Fruit fly (Drosophila melanogaster): Measurements from ENCODE around the gene CG9098.

Gene CG9098

DNA sequence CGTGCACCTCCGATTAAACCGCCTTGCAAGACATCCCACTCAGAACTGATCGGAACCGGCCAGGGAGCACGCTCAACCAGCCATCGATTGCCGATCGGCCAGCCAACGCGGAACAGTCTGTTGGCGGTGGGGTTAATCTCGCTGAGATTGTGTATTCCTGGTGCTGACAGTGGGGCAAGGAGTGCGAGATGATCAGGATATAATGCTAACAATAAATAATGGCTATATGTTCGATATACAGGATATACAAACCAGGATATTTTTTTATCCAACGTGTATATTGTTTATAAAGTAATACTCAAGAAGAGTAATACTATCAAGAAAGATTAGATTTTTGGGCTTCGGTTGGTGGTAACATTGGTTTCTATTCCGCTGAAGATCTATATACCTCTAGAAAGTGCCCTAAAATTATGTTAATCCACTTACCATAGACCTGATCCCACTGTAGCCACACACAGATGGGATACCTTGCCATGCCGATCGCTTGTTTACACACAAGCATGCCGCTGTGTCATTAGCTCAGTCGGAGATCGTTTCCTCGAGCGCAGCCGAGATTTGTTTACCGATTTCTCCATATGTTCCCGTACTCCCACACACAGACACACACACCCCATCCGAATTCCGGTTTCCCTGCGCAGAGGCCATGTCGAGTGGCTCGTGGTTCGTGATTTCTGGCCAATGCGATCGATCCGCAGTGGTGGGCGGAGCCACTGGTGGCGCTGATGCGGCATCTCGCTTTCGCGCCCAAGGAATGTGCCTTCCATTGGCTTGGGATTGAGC is 7.4 kb upstream of the CG9098 start, which contains the start of gene H2.0 (continued):
- no peak for TF ChIP-seq tup (GFP tag; optimal IDR thresholded peaks at IDR 0.05)
- no peak for TF ChIP-seq Sry-δ (GFP tag; optimal IDR thresholded peaks at IDR 0.05)
- TF ChIP-seq CG17385 (GFP tag; optimal IDR thresholded peaks at IDR 0.05) = peak; percentile 8
- no peak for TF ChIP-seq CG6654 (GFP tag; optimal IDR thresholded peaks at IDR 0.05)
- no peak for TF ChIP-seq salm (tag; optimal IDR thresholded peaks at IDR 0.05)
- TF ChIP-seq CG10654 (GFP tag; optimal IDR thresholded peaks at IDR 0.05) = no peak
- TF ChIP-seq Deaf1 (tag; optimal IDR thresholded peaks at IDR 0.05) = peak; percentile 79
- TF ChIP-seq CG8944 (GFP tag; optimal IDR thresholded peaks at IDR 0.05) = no peak
- peak; percentile 31 for TF ChIP-seq CG33557 (GFP tag; optimal IDR thresholded peaks at IDR 0.05)
- no peak for TF ChIP-seq caup (GFP tag; optimal IDR thresholded peaks at IDR 0.05; ENCODE audit: severe bottlenecking)
- TF ChIP-seq H15 (GFP tag; IDR thresholded peaks at IDR 0.05) = no peak
- peak; percentile 74 for TF ChIP-seq kni (GFP tag; optimal IDR thresholded peaks at IDR 0.05)
- no peak for TF ChIP-seq CG6854 (GFP tag; optimal IDR thresholded peaks at IDR 0.05)
- TF ChIP-seq Awh (GFP tag; IDR thresholded peaks at IDR 0.05) = peak; percentile 53
- peak; percentile 23 for TF ChIP-seq CG13424 (tag; optimal IDR thresholded peaks at IDR 0.05)
- peak; percentile 66 for TF ChIP-seq CG2712 (tag; optimal IDR thresholded peaks at IDR 0.05)
- no peak for TF ChIP-seq zfh2 (GFP tag; optimal IDR thresholded peaks at IDR 0.05)
- peak; percentile 35 for TF ChIP-seq D19A (tag; optimal IDR thresholded peaks at IDR 0.05)
- no peak for TF ChIP-seq Pdp1 (GFP tag; optimal IDR thresholded peaks at IDR 0.05)
- TF ChIP-seq CG4730 (GFP tag; IDR thresholded peaks at IDR 0.05) = no peak
- TF ChIP-seq CG3065 (GFP tag; optimal IDR thresholded peaks at IDR 0.05) = no peak
- TF ChIP-seq CG3407 (GFP tag; optimal IDR thresholded peaks at IDR 0.05) = peak; percentile 21
- no peak for TF ChIP-seq vfl (GFP tag; optimal IDR thresholded peaks at IDR 0.05)
- TF ChIP-seq sob (GFP tag; IDR thresholded peaks at IDR 0.05) = no peak
- TF ChIP-seq Bdp1 (GFP tag; optimal IDR thresholded peaks at IDR 0.05) = no peak
- peak; percentile 52 for TF ChIP-seq abd-A (tag; optimal IDR thresholded peaks at IDR 0.05)
- TF ChIP-seq CG11723 (GFP tag; optimal IDR thresholded peaks at IDR 0.05) = no peak
- peak; percentile 10 for TF ChIP-seq gsb-n (tag; optimal IDR thresholded peaks at IDR 0.05)
- TF ChIP-seq CG18619 (GFP tag; optimal IDR thresholded peaks at IDR 0.05) = no peak
- peak; percentile 40; the same call in 1 of the 3 replicates for TF ChIP-seq ci (GFP tag; IDR thresholded peaks at IDR 0.05)
- no peak for TF ChIP-seq Eip74EF (GFP tag; optimal IDR thresholded peaks at IDR 0.05)
- peak; percentile 38 for TF ChIP-seq fd96Cb (tag; optimal IDR thresholded peaks at IDR 0.05)
- TF ChIP-seq emc (GFP tag; optimal IDR thresholded peaks at IDR 0.05) = no peak
- TF ChIP-seq fu2 (GFP tag; optimal IDR thresholded peaks at IDR 0.05) = no peak
- TF ChIP-seq Dek (tag; optimal IDR thresholded peaks at IDR 0.05) = no peak
- TF ChIP-seq stwl (tag; optimal IDR thresholded peaks at IDR 0.05) = no peak
- TF ChIP-seq CG34422 (GFP tag; IDR thresholded peaks at IDR 0.05) = no peak
- TF ChIP-seq Sox102F (GFP tag; optimal IDR thresholded peaks at IDR 0.05) = no peak
- 0 out of 2 replicates have a peak, but pooled peaks have one; percentile 26 for TF ChIP-seq CG31224 (GFP tag; IDR thresholded peaks at IDR 0.05)
- TF ChIP-seq CG5180 (GFP tag; optimal IDR thresholded peaks at IDR 0.05) = no peak
- TF ChIP-seq knrl (GFP tag; IDR thresholded peaks at IDR 0.05; ENCODE audit: partially characterized antibody) = no peak
- TF ChIP-seq CG2889 (GFP tag; IDR thresholded peaks at IDR 0.05) = no peak
- no peak for TF ChIP-seq CG17186 (GFP tag; optimal IDR thresholded peaks at IDR 0.05)
- 0 out of 3 replicates have a peak, but pooled peaks have one; percentile 49 for TF ChIP-seq otp (GFP tag; IDR thresholded peaks at IDR 0.05)
- TF ChIP-seq CG17361 (GFP tag; IDR thresholded peaks at IDR 0.05) = peak; percentile 58; the same call in 2 of the 3 replicates
- no peak for TF ChIP-seq ash1 (GFP tag; optimal IDR thresholded peaks at IDR 0.05)
- peak; percentile 73; the same call in 1 of the 2 replicates for TF ChIP-seq aop (GFP tag; IDR thresholded peaks at IDR 0.05)
- TF ChIP-seq D (optimal IDR thresholded peaks at IDR 0.05) = no peak
- TF ChIP-seq D (GFP tag; optimal IDR thresholded peaks at IDR 0.05) = peak; percentile 46

Data from whole organism, embryonic.